Fruit fly (Drosophila melanogaster) whole organism: ENCODE data around the gene Cpsf5.

Experiments
- Dll ChIP-seq: fragments of >200 bp; optimal IDR thresholded peaks from 2 replicates; lab custom pipeline; 2017
- psq ChIP-seq: fragments of >200 bp; optimal IDR thresholded peaks from 2 replicates; lab custom pipeline; 2017

- TF ChIP-seq psq (lab: Kevin White, UChicago) = no peak
- TF ChIP-seq Dll (lab: Kevin White, UChicago) = no peak
Measured at dm6 chr3L:9456389-9456788, 45.6 kb downstream of the Cpsf5 start.
